Worm (Caenorhabditis elegans) whole organism, L1 larva: Measurements from ENCODE around the gene R160.5.

Experiments used
- C34B4.2 ChIP-seq: sonication (generic microtip); optimal IDR thresholded peaks from 2 replicates; lab custom pipeline; 2017; ENCODE audit warnings: mild to moderate bottlenecking, missing genetic modification characterization, missing compliant biosample characterization
- Y116A8C.19 ChIP-seq: sonication (generic microtip); optimal IDR thresholded peaks from 2 replicates; lab custom pipeline; 2016; ENCODE audit warnings: missing compliant biosample characterization, missing genetic modification characterization, borderline replicate concordance
- alr-1 ChIP-seq: fragments of 200-800 bp; sonication (Bioruptor generic); optimal IDR thresholded peaks from 2 replicates; lab custom pipeline; 2018; ENCODE audit warnings: borderline replicate concordance, mild to moderate bottlenecking, missing genetic modification characterization, missing compliant biosample characterization
- ama-1 ChIP-seq: fragments of 150-350 bp; optimal IDR thresholded peaks from 2 replicates; lab custom pipeline; 2014
- blmp-1 ChIP-seq: fragments of 150-350 bp; optimal IDR thresholded peaks from 2 replicates; lab custom pipeline; 2014; ENCODE audit warnings: missing biosample characterization, missing genetic modification characterization
- ceh-63 ChIP-seq: fragments of 200-800 bp; sonication (Bioruptor generic); optimal IDR thresholded peaks from 2 replicates; lab custom pipeline; 2018; ENCODE audit warnings: mild to moderate bottlenecking, missing genetic modification characterization, missing compliant biosample characterization
- ceh-88 ChIP-seq: fragments of 200-800 bp; sonication (Bioruptor generic); IDR thresholded peaks from 2 replicates; pipeline ENCODE4 v1.3.6; 2022; ENCODE audit warnings: missing genetic modification characterization, missing compliant biosample characterization
- ces-1 ChIP-seq: fragments of 150-350 bp; optimal IDR thresholded peaks from 2 replicates; lab custom pipeline; 2014; ENCODE audit warnings: missing biosample characterization, missing genetic modification reagents, missing genetic modification characterization
- efl-1 ChIP-seq, 4 experiments: fragments of 150-350 bp; optimal IDR thresholded peaks in 3 of 4; peaks in 1 of 4; 1 replicate in 1 of 4; 2 replicates in 3 of 4; lab custom pipeline; 2014; ENCODE audit warnings: missing biosample characterization in 2 of 4, missing genetic modification characterization in 2 of 4, missing genetic modification reagents in 2 of 4
- egl-13 ChIP-seq: sonication (generic microtip); optimal IDR thresholded peaks from 2 replicates; lab custom pipeline; 2016; ENCODE audit warnings: missing genotype, missing genetic modification reagents, missing genetic modification characterization, missing compliant biosample characterization
- elt-2 ChIP-seq: sonication (generic microtip); optimal IDR thresholded peaks from 2 replicates; lab custom pipeline; 2016; ENCODE audit warnings: missing genetic modification characterization, mild to moderate bottlenecking, inconsistent platforms, missing compliant biosample characterization, missing genetic modification reagents
- elt-3 ChIP-seq, 6 experiments: fragments of 150-350 bp in 1 of 6; sonication (generic microtip); optimal IDR thresholded peaks; 2 replicates each; lab custom pipeline; 2017 to 2018; ENCODE audit warnings: missing biosample characterization in 6 of 6, missing genetic modification characterization in 6 of 6, inconsistent platforms in 1 of 6
- fkh-10 ChIP-seq: sonication (generic microtip); optimal IDR thresholded peaks from 2 replicates; lab custom pipeline; 2017; ENCODE audit warnings: missing biosample characterization, missing genetic modification reagents, missing genetic modification characterization
- fkh-8 ChIP-seq: sonication (generic microtip); optimal IDR thresholded peaks from 2 replicates; lab custom pipeline; 2016; ENCODE audit warnings: mild to moderate bottlenecking, missing genetic modification characterization, missing compliant biosample characterization
- grh-1 ChIP-seq: fragments of 200-800 bp; sonication (Bioruptor generic); IDR thresholded peaks from 2 replicates; pipeline ENCODE4 v1.3.6; 2022; ENCODE audit warnings: missing genetic modification reagents, missing genetic modification characterization, missing compliant biosample characterization
- hlh-4 ChIP-seq: sonication (generic microtip); optimal IDR thresholded peaks from 2 replicates; lab custom pipeline; 2016; ENCODE audit warnings: mild to moderate bottlenecking, missing genetic modification characterization, missing compliant biosample characterization
- irx-1 ChIP-seq: sonication (generic microtip); optimal IDR thresholded peaks from 2 replicates; lab custom pipeline; 2016; ENCODE audit warnings: missing genetic modification characterization, missing compliant biosample characterization
- lin-13 ChIP-seq: fragments of 150-350 bp; optimal IDR thresholded peaks from 2 replicates; lab custom pipeline; 2014; ENCODE audit warnings: missing biosample characterization, missing genetic modification reagents, missing genetic modification characterization
- lin-14 ChIP-seq: fragments of 200-800 bp; sonication (Bioruptor generic); optimal IDR thresholded peaks from 2 replicates; lab custom pipeline; 2018; ENCODE audit warnings: mild to moderate bottlenecking, missing genetic modification characterization, moderate library complexity, missing compliant biosample characterization
- lin-15B ChIP-seq: fragments of 150-350 bp; sonication (generic microtip); optimal IDR thresholded peaks from 3 replicates; lab custom pipeline; 2014; ENCODE audit warnings: missing biosample characterization, missing genetic modification characterization
- lsy-2 ChIP-seq, 2 experiments: fragments of 150-350 bp; optimal IDR thresholded peaks; 2 replicates each; lab custom pipeline; 2014; ENCODE audit warnings: missing biosample characterization in 2 of 2, missing genetic modification characterization in 2 of 2
- mab-9 ChIP-seq: fragments of 200-800 bp; sonication (Bioruptor generic); IDR thresholded peaks from 2 replicates; pipeline ENCODE4 v1.3.6; 2022; ENCODE audit warnings: missing genetic modification reagents, missing genetic modification characterization, missing compliant biosample characterization
- mdl-1 ChIP-seq, 2 experiments: fragments of 150-350 bp; optimal IDR thresholded peaks; 2 replicates each; lab custom pipeline; 2014 to 2017; ENCODE audit warnings: missing biosample characterization in 2 of 2, missing genetic modification characterization in 2 of 2, inconsistent platforms in 1 of 2
- mep-1 ChIP-seq: fragments of 150-350 bp; optimal IDR thresholded peaks from 2 replicates; lab custom pipeline; 2014; ENCODE audit warnings: missing biosample characterization, missing genetic modification characterization
- nhr-19 ChIP-seq: fragments of 200-800 bp; sonication (Bioruptor generic); conservative IDR thresholded peaks from 2 replicates; pipeline ENCODE4 v1.3.6; 2022; ENCODE audit warnings: missing genetic modification characterization, missing compliant biosample characterization
- nhr-20 ChIP-seq: sonication (generic microtip); optimal IDR thresholded peaks from 2 replicates; lab custom pipeline; 2016; ENCODE audit warnings: mild to moderate bottlenecking, missing genetic modification characterization, missing compliant biosample characterization
- nhr-237 ChIP-seq: fragments of 150-350 bp; optimal IDR thresholded peaks from 2 replicates; lab custom pipeline; 2014; ENCODE audit warnings: missing biosample characterization, missing genetic modification characterization
- nhr-71 ChIP-seq: sonication (generic microtip); optimal IDR thresholded peaks from 2 replicates; lab custom pipeline; 2016; ENCODE audit warnings: mild to moderate bottlenecking, missing genetic modification characterization, moderate library complexity, missing compliant biosample characterization
- nhr-76 ChIP-seq: sonication (generic microtip); optimal IDR thresholded peaks from 2 replicates; lab custom pipeline; 2017; ENCODE audit warnings: missing biosample characterization, missing genetic modification characterization
- nhr-77 ChIP-seq: fragments of 150-350 bp; optimal IDR thresholded peaks from 2 replicates; lab custom pipeline; 2014; ENCODE audit warnings: missing biosample characterization, missing genetic modification characterization
- nhr-84 ChIP-seq: sonication (generic microtip); optimal IDR thresholded peaks from 2 replicates; lab custom pipeline; 2017; ENCODE audit warnings: missing biosample characterization, missing genetic modification characterization
- nhr-90 ChIP-seq: sonication (generic microtip); optimal IDR thresholded peaks from 2 replicates; lab custom pipeline; 2016; ENCODE audit warnings: mild to moderate bottlenecking, missing genetic modification characterization, missing compliant biosample characterization; ENCODE audit not compliant: poor library complexity
- pag-3 ChIP-seq: sonication (generic microtip); optimal IDR thresholded peaks from 2 replicates; lab custom pipeline; 2017; ENCODE audit warnings: missing genetic modification characterization, mild to moderate bottlenecking, missing compliant biosample characterization, antibody characterized with exemption, borderline replicate concordance; ENCODE audit not compliant: insufficient read depth
- pax-3 ChIP-seq: fragments of 200-800 bp; sonication (Bioruptor generic); optimal IDR thresholded peaks from 2 replicates; lab custom pipeline; 2018; ENCODE audit warnings: mild to moderate bottlenecking, missing genetic modification characterization, moderate library complexity, missing compliant biosample characterization
- snpc-4 ChIP-seq: fragments of 150-350 bp; optimal IDR thresholded peaks from 2 replicates; lab custom pipeline; 2014; ENCODE audit warnings: missing biosample characterization, missing genetic modification characterization
- sptf-1 ChIP-seq: fragments of 150-350 bp; optimal IDR thresholded peaks from 2 replicates; lab custom pipeline; 2014; ENCODE audit warnings: missing biosample characterization, missing genetic modification characterization
- swsn-7 ChIP-seq: sonication (generic microtip); optimal IDR thresholded peaks from 2 replicates; lab custom pipeline; 2016; ENCODE audit warnings: missing genetic modification characterization, missing compliant biosample characterization
- tbx-2 ChIP-seq: sonication (generic microtip); optimal IDR thresholded peaks from 2 replicates; lab custom pipeline; 2016; ENCODE audit warnings: missing genetic modification characterization, missing compliant biosample characterization
- unc-130 ChIP-seq: fragments of 150-350 bp; optimal IDR thresholded peaks from 2 replicates; lab custom pipeline; 2017; ENCODE audit warnings: missing biosample characterization, missing genetic modification characterization, inconsistent platforms
- unc-62 ChIP-seq: fragments of 150-350 bp; optimal IDR thresholded peaks from 2 replicates; lab custom pipeline; 2014; ENCODE audit warnings: missing biosample characterization, missing genetic modification reagents, missing genetic modification characterization
- unc-98 ChIP-seq: fragments of 200-800 bp; sonication (Bioruptor generic); IDR thresholded peaks from 2 replicates; pipeline ENCODE4 v1.3.6; 2022; ENCODE audit warnings: missing genetic modification characterization, missing compliant biosample characterization
- ztf-11 ChIP-seq, 2 experiments: sonication (generic microtip); optimal IDR thresholded peaks; 2 replicates each; lab custom pipeline; 2016 to 2017; ENCODE audit warnings: missing genetic modification characterization in 2 of 2, missing biosample characterization in 1 of 2, missing compliant biosample characterization in 1 of 2
- ztf-4 ChIP-seq: fragments of 150-350 bp; optimal IDR thresholded peaks from 2 replicates; lab custom pipeline; 2014; ENCODE audit warnings: missing biosample characterization, missing genetic modification characterization

Gene R160.5

ce11 chrX:4371413-4371812 lies 757 bp upstream of the R160.5 start, which contains the start of gene R160.13:
Gene R160.13, minus strand, starts transcription at chrX:4371513.
- no peak for TF ChIP-seq nhr-20 (tag; lab: Kevin White, UChicago)
- TF ChIP-seq fkh-10 (GFP tag; lab: Kevin White, UChicago): no peak
- TF ChIP-seq ceh-63: no peak
- TF ChIP-seq nhr-77 (tag; lab: Kevin White, UChicago): no peak
- no peak for TF ChIP-seq ztf-4
- no peak for TF ChIP-seq lin-15B (tag; lab: Kevin White, UChicago)
- no peak for TF ChIP-seq pax-3 (tag; lab: Kevin White, UChicago)
- TF ChIP-seq ces-1: no peak
- TF ChIP-seq elt-2 (tag; lab: Kevin White, UChicago): no peak
- no peak for TF ChIP-seq mab-9
- TF ChIP-seq nhr-19 (GFP tag; lab: Robert Waterston, UW): no peak
- TF ChIP-seq nhr-71 (tag; lab: Kevin White, UChicago): no peak
- no peak for TF ChIP-seq grh-1 (GFP tag; lab: Robert Waterston, UW)
- no peak for TF ChIP-seq ztf-11 (tag; optimal IDR thresholded peaks at IDR 0.05; lab: Kevin White, UChicago)
- TF ChIP-seq elt-3 (tag; optimal IDR thresholded peaks at IDR 0.05; lab: Kevin White, UChicago): no peak
- no peak for TF ChIP-seq nhr-237 (tag; lab: Kevin White, UChicago)

DNA sequence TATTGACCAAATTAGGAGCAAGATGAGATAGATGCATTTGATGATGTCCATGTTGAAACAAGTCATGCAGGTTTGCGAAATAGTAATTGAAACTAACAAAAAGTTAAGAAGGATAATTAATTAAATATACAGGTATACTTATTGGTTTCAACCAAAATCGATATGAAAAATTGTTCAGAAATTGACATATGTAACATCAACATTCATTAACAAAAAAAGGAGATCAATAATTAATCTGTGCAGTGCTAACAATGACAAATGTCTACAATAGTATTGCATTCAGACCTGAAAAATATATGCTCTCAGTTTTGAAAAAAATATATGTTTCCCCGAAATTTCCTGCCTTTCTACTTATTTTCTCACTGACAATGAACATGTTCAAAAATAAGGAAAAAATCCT lies 1.9 kb downstream of the R160.5 start, which contains the start of gene R160.4:
TSS of gene R160.4 (minus strand) at position 101 of the 400 bp plus-strand sequence.
- TF ChIP-seq hlh-4 (no peak), ceh-88 (no peak), C34B4.2 (tag; lab: Kevin White, UChicago) (no peak), snpc-4 (tag; lab: Kevin White, UChicago) (no peak), nhr-71 (tag; lab: Kevin White, UChicago) (no peak), efl-1 (optimal IDR thresholded peaks at IDR 0.05; lab: Kevin White, UChicago) (no peak), efl-1 (GFP tag; optimal IDR thresholded peaks at IDR 0.05 in 1 of 2; lab: Kevin White, UChicago) (no peak), tbx-2 (tag; lab: Kevin White, UChicago) (no peak), mdl-1 (tag; optimal IDR thresholded peaks at IDR 0.05; lab: Kevin White, UChicago) (no peak), nhr-84 (tag; lab: Kevin White, UChicago) (no peak), lin-13 (GFP tag; lab: Kevin White, UChicago) (no peak), fkh-8 (no peak), fkh-10 (GFP tag; lab: Kevin White, UChicago) (no peak), lsy-2 (tag; optimal IDR thresholded peaks at IDR 0.05; lab: Kevin White, UChicago) (no peak), nhr-90 (tag; lab: Kevin White, UChicago) (no peak), mep-1 (no peak), pag-3 (tag; lab: Kevin White, UChicago) (no peak), nhr-76 (tag; lab: Kevin White, UChicago) (no peak), lin-14 (GFP tag; lab: Kevin White, UChicago) (no peak), unc-62 (GFP tag; lab: Kevin White, UChicago) (no peak), swsn-7 (no peak)

DNA sequence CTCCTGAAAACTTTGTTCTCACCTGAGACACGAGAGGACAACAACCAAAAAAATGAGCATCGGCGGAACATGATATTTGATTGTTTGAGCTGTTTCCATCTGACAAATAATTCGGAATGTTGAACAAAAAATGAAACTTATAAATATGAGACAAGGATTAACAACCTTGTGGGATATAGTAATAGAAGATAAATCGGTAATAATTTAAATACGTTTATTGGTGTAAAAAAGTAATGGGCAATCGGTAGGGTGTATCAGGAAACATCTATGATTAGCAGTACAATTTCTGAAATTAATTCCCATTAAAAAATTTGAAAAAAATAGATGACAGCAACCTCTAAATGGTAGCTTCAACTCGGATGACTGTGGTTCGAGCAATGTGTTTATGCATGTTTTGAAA lies 3.2 kb downstream of the R160.5 start, which contains the start of gene R160.10:
TSS of gene R160.10 (minus strand) at position 101 of the 400 bp plus-strand sequence.
- no peak for TF ChIP-seq fkh-10 (GFP tag; lab: Kevin White, UChicago)
- TF ChIP-seq grh-1 (GFP tag; lab: Robert Waterston, UW): no peak
- TF ChIP-seq alr-1 (tag; lab: Kevin White, UChicago): no peak
- TF ChIP-seq blmp-1 (tag; lab: Kevin White, UChicago): no peak
- TF ChIP-seq unc-98: no peak
- no peak for TF ChIP-seq ama-1 (lab: Kevin White, UChicago)
- no peak for TF ChIP-seq mdl-1 (tag; optimal IDR thresholded peaks at IDR 0.05; lab: Kevin White, UChicago)
- no peak for TF ChIP-seq Y116A8C.19
- TF ChIP-seq sptf-1: no peak
- no peak for TF ChIP-seq irx-1
- TF ChIP-seq egl-13 (tag; lab: Kevin White, UChicago): no peak
- TF ChIP-seq nhr-237 (tag; lab: Kevin White, UChicago): no peak
- TF ChIP-seq unc-130 (tag; lab: Kevin White, UChicago): no peak
- no peak for TF ChIP-seq lin-13 (GFP tag; lab: Kevin White, UChicago)
- no peak for TF ChIP-seq C34B4.2 (tag; lab: Kevin White, UChicago)
